Fruit fly (Drosophila melanogaster): ENCODE data around the gene Sap-r.
A peak's percentile ranks its signal among the peaks of the same experiment; 100 is the strongest.

The Sap-r gene

dm6 chr3R:30887711-30888549 lies 932 bp downstream of the Sap-r start (continued):
- peak; percentile 53 for TF ChIP-seq CG15514 (GFP tag; optimal IDR thresholded peaks at IDR 0.05)
- peak; percentile 36 for TF ChIP-seq CG1529 (GFP tag; optimal IDR thresholded peaks at IDR 0.05)
- TF ChIP-seq mld (GFP tag; IDR thresholded peaks at IDR 0.05; ENCODE audit: partially characterized antibody) = no peak
- peak; percentile 31; the same call in 1 of the 2 replicates for TF ChIP-seq Taf1 (GFP tag; IDR thresholded peaks at IDR 0.05)
- peak; percentile 74; the same call in 1 of the 3 replicates for TF ChIP-seq CG11456 (GFP tag; IDR thresholded peaks at IDR 0.05)
- TF ChIP-seq lilli (GFP tag; optimal IDR thresholded peaks at IDR 0.05) = peak; percentile 72
- TF ChIP-seq NC2α (GFP tag; optimal IDR thresholded peaks at IDR 0.05) = no peak
- TF ChIP-seq CG11695 (GFP tag; IDR thresholded peaks at IDR 0.05) = peak; percentile 52; the same call in 1 of the 3 replicates
- no peak for TF ChIP-seq hkb (optimal IDR thresholded peaks at IDR 0.05)
- peak; percentile 74 for TF ChIP-seq hkb (GFP tag; IDR thresholded peaks at IDR 0.05)
- TF ChIP-seq dmrt99B (tag; optimal IDR thresholded peaks at IDR 0.05) = peak; percentile 73
- peak; percentile 58 for TF ChIP-seq CG12219 (GFP tag; optimal IDR thresholded peaks at IDR 0.05)
- TF ChIP-seq CG12659 (GFP tag; optimal IDR thresholded peaks at IDR 0.05) = peak; percentile 45
- TF ChIP-seq sc (optimal IDR thresholded peaks at IDR 0.05) = no peak
- no peak for TF ChIP-seq sc (GFP tag; optimal IDR thresholded peaks at IDR 0.05)
- peak; percentile 28 for TF ChIP-seq Bteb2 (GFP tag; optimal IDR thresholded peaks at IDR 0.05)
- peak; percentile 54 for TF ChIP-seq CG12942 (GFP tag; optimal IDR thresholded peaks at IDR 0.05)
- peak; percentile 75 for TF ChIP-seq ranshi (GFP tag; IDR thresholded peaks at IDR 0.05)
- TF ChIP-seq NK7.1 (GFP tag; optimal IDR thresholded peaks at IDR 0.05) = peak; percentile 7
- TF ChIP-seq Hand (GFP tag; optimal IDR thresholded peaks at IDR 0.05) = no peak
- peak; percentile 93 for TF ChIP-seq sens (GFP tag)
- TF ChIP-seq CG18476 (GFP tag; optimal IDR thresholded peaks at IDR 0.05) = no peak
- TF ChIP-seq D19B (GFP tag; optimal IDR thresholded peaks at IDR 0.05) = no peak
- TF ChIP-seq HHEX (GFP tag; optimal IDR thresholded peaks at IDR 0.05) = peak; percentile 61
- TF ChIP-seq unpg (GFP tag; optimal IDR thresholded peaks at IDR 0.05) = no peak
- peak; percentile 2 for TF ChIP-seq org-1 (GFP tag; optimal IDR thresholded peaks at IDR 0.05)
- TF ChIP-seq maf-S (GFP tag; optimal IDR thresholded peaks at IDR 0.05) = peak; percentile 38
- peak; percentile 35 for TF ChIP-seq vfl (GFP tag; optimal IDR thresholded peaks at IDR 0.05)
- no peak for TF ChIP-seq gro (GFP tag; optimal IDR thresholded peaks at IDR 0.05)
- peak; percentile 85 for TF ChIP-seq ci (GFP tag; IDR thresholded peaks at IDR 0.05)
- TF ChIP-seq lola (GFP tag; optimal IDR thresholded peaks at IDR 0.05) = peak in 1 of 3 experiments; percentile 23
- peak; percentile 59 for TF ChIP-seq CG4730 (GFP tag; IDR thresholded peaks at IDR 0.05)
- peak; percentile 67 for TF ChIP-seq CG12071 (GFP tag; optimal IDR thresholded peaks at IDR 0.05)
- peak; percentile 52 for TF ChIP-seq CG8924 (tag; optimal IDR thresholded peaks at IDR 0.05)
- TF ChIP-seq zfh1 (GFP tag; IDR thresholded peaks at IDR 0.05) = peak; percentile 67; the same call in 2 of the 3 replicates
- TF ChIP-seq Dad (GFP tag; optimal IDR thresholded peaks at IDR 0.05) = peak; percentile 22
- peak; percentile 64 for TF ChIP-seq CG18262 (tag; optimal IDR thresholded peaks at IDR 0.05)
- TF ChIP-seq Hr51 (GFP tag; optimal IDR thresholded peaks at IDR 0.05) = peak; percentile 32 to 59
- TF ChIP-seq sob (GFP tag; IDR thresholded peaks at IDR 0.05) = peak; percentile 70
- no peak for TF ChIP-seq Dref (GFP tag; IDR thresholded peaks at IDR 0.05)
- peak; percentile 4 for TF ChIP-seq CG1792 (GFP tag; optimal IDR thresholded peaks at IDR 0.05)
- 0 out of 2 replicates have a peak, but pooled peaks have one; percentile 39 for TF ChIP-seq Oaz (GFP tag; IDR thresholded peaks at IDR 0.05)
- TF ChIP-seq pho (GFP tag; optimal IDR thresholded peaks at IDR 0.05) = peak; percentile 9
- no peak for TF ChIP-seq sima (GFP tag; optimal IDR thresholded peaks at IDR 0.05)
- peak; percentile 46 for TF ChIP-seq CG15696 (tag; optimal IDR thresholded peaks at IDR 0.05)
- no peak for TF ChIP-seq cg (GFP tag; optimal IDR thresholded peaks at IDR 0.05)
- no peak for TF ChIP-seq CG4617 (GFP tag; optimal IDR thresholded peaks at IDR 0.05; ENCODE audit: borderline replicate concordance)
- TF ChIP-seq nerfin-1 (tag; optimal IDR thresholded peaks at IDR 0.05) = peak; percentile 41
- peak; percentile 66 for TF ChIP-seq phol (tag; optimal IDR thresholded peaks at IDR 0.05)
